Fruit fly (Drosophila melanogaster) whole organism: ENCODE results near the gene Sap30.

ENCODE experiments used
- CG8478 ChIP-seq: fragments of >200 bp; optimal IDR thresholded peaks from 2 replicates; lab custom pipeline; 2018; ENCODE audit warnings: inconsistent platforms
- EcR ChIP-seq, 2 experiments: fragments of >200 bp; optimal IDR thresholded peaks; 2 replicates each; lab custom pipeline; 2017; ENCODE audit warnings: missing biosample characterization in 2 of 2, missing genetic modification characterization in 2 of 2, missing genetic modification reagents in 2 of 2
- pan ChIP-seq: fragments of >200 bp; optimal IDR thresholded peaks from 2 replicates; lab custom pipeline; 2017
- psq ChIP-seq: fragments of >200 bp; optimal IDR thresholded peaks from 2 replicates; lab custom pipeline; 2017

dm6 chrX:16836805-16837333, 49.8 kb downstream of the Sap30 start:
- TF ChIP-seq CG8478 (lab: Kevin White, UChicago) = no peak
- TF ChIP-seq pan (lab: Kevin White, UChicago) = no peak
- TF ChIP-seq psq (lab: Kevin White, UChicago) = no peak
- TF ChIP-seq EcR (GFP tag; optimal IDR thresholded peaks at IDR 0.05; lab: Kevin White, UChicago) = no peak
